Fruit fly (Drosophila melanogaster) whole organism, embryonic: Measurements from ENCODE around the gene GC2.

Source experiments
- Adf1 ChIP-seq: fragments of 200-800 bp; sonication (Bioruptor generic); IDR thresholded peaks from 2 replicates; pipeline ENCODE4 v1.3.6; 2022; ENCODE audit warnings: missing biosample characterization, missing genetic modification characterization
- CG10147 ChIP-seq: fragments of 200-800 bp; sonication (Bioruptor generic); optimal IDR thresholded peaks from 2 replicates; lab custom pipeline; 2019; ENCODE audit warnings: missing biosample characterization, mild to moderate bottlenecking, missing genetic modification characterization, moderate library complexity
- CG10209 ChIP-seq: fragments of 200-800 bp; sonication (Bioruptor generic); optimal IDR thresholded peaks from 3 replicates; lab custom pipeline; 2017; ENCODE audit warnings: missing biosample characterization, mild to moderate bottlenecking, missing genetic modification characterization, missing genetic modification reagents
- CG1024 ChIP-seq: fragments of 200-800 bp; sonication (Bioruptor generic); IDR thresholded peaks from 2 replicates; pipeline ENCODE4 v1.3.6; 2022; ENCODE audit warnings: missing biosample characterization, missing genetic modification characterization
- CG11085 ChIP-seq: fragments of 200-800 bp; sonication (Bioruptor generic); IDR thresholded peaks from 2 replicates; pipeline ENCODE4 v1.3.6; 2022; ENCODE audit warnings: missing biosample characterization, missing genetic modification characterization
- CG11093 ChIP-seq: fragments of 200-800 bp; sonication (Bioruptor generic); IDR thresholded peaks from 3 replicates; pipeline ENCODE4 v1.3.6; 2022; ENCODE audit warnings: missing biosample characterization, missing genetic modification characterization
- CG11695 ChIP-seq: fragments of 200-800 bp; sonication (Bioruptor generic); IDR thresholded peaks from 3 replicates; pipeline ENCODE4 v1.3.6; 2022; ENCODE audit warnings: missing biosample characterization, missing genetic modification characterization
- CG15514 ChIP-seq: fragments of 200-800 bp; sonication (Bioruptor generic); optimal IDR thresholded peaks from 3 replicates; lab custom pipeline; 2017; ENCODE audit warnings: missing biosample characterization, missing genetic modification characterization, mild to moderate bottlenecking, moderate library complexity, missing genetic modification reagents
- CG1602 ChIP-seq: fragments of 200-800 bp; sonication (Bioruptor generic); optimal IDR thresholded peaks from 3 replicates; lab custom pipeline; 2016; ENCODE audit warnings: missing biosample characterization, missing genetic modification characterization
- CG16813 ChIP-seq: fragments of 200-800 bp; sonication (Bioruptor generic); IDR thresholded peaks from 3 replicates; pipeline ENCODE4 v1.3.6; 2022; ENCODE audit warnings: missing biosample characterization, missing genetic modification characterization; ENCODE audit not compliant: partially characterized antibody
- CG16863 ChIP-seq: fragments of 200-800 bp; sonication (Bioruptor generic); optimal IDR thresholded peaks from 3 replicates; lab custom pipeline; 2016; ENCODE audit warnings: missing biosample characterization, missing genetic modification characterization
- CG2889 ChIP-seq: fragments of 200-800 bp; sonication (Bioruptor generic); IDR thresholded peaks from 3 replicates; pipeline ENCODE4 v1.3.6; 2022; ENCODE audit warnings: missing biosample characterization, missing genetic modification characterization
- CG3065 ChIP-seq: fragments of 200-800 bp; sonication (Bioruptor generic); optimal IDR thresholded peaks from 2 replicates; lab custom pipeline; 2016; ENCODE audit warnings: missing biosample characterization, missing genetic modification characterization
- CG34376 ChIP-seq: fragments of 200-800 bp; sonication (Bioruptor generic); optimal IDR thresholded peaks from 2 replicates; lab custom pipeline; 2018; ENCODE audit warnings: missing biosample characterization, mild to moderate bottlenecking, missing genetic modification characterization
- CG4617 ChIP-seq: fragments of 200-800 bp; sonication (Bioruptor generic); optimal IDR thresholded peaks from 3 replicates; lab custom pipeline; 2016; ENCODE audit warnings: missing biosample characterization, missing genetic modification characterization, borderline replicate concordance
- CG6689 ChIP-seq: fragments of 200-800 bp; sonication (Bioruptor generic); IDR thresholded peaks from 2 replicates; pipeline ENCODE4 v1.3.6; 2022; ENCODE audit warnings: missing biosample characterization, missing genetic modification characterization
- CG6765 ChIP-seq: fragments of 200-800 bp; sonication (Bioruptor generic); optimal IDR thresholded peaks from 3 replicates; lab custom pipeline; 2017; ENCODE audit warnings: missing biosample characterization, mild to moderate bottlenecking, missing genetic modification characterization
- CG7357 ChIP-seq: fragments of 200-800 bp; sonication (Bioruptor generic); IDR thresholded peaks from 3 replicates; pipeline ENCODE4 v1.3.6; 2022; ENCODE audit warnings: missing biosample characterization, missing genetic modification characterization
- CG7372 ChIP-seq: fragments of 200-800 bp; sonication (Bioruptor generic); IDR thresholded peaks from 2 replicates; pipeline ENCODE4 v1.3.6; 2022; ENCODE audit warnings: missing biosample characterization, missing genetic modification characterization
- CG7928 ChIP-seq: fragments of 200-800 bp; sonication (Bioruptor generic); optimal IDR thresholded peaks from 2 replicates; lab custom pipeline; 2017; ENCODE audit warnings: missing biosample characterization, mild to moderate bottlenecking, missing genetic modification characterization
- CG7963 ChIP-seq: fragments of 200-800 bp; sonication (Bioruptor generic); IDR thresholded peaks from 3 replicates; pipeline ENCODE4 v1.3.6; 2022; ENCODE audit warnings: missing biosample characterization, missing genetic modification characterization; ENCODE audit not compliant: partially characterized antibody
- CG9876 ChIP-seq: fragments of 200-800 bp; sonication (Bioruptor generic); optimal IDR thresholded peaks from 2 replicates; lab custom pipeline; 2016; ENCODE audit warnings: missing biosample characterization, missing genetic modification characterization
- CrebB ChIP-seq: fragments of 200-800 bp; sonication (Bioruptor generic); optimal IDR thresholded peaks from 3 replicates; lab custom pipeline; 2018; ENCODE audit warnings: missing biosample characterization, mild to moderate bottlenecking, missing genetic modification characterization
- D19B ChIP-seq: fragments of 200-800 bp; sonication (Bioruptor generic); optimal IDR thresholded peaks from 2 replicates; lab custom pipeline; 2017; ENCODE audit warnings: missing biosample characterization, mild to moderate bottlenecking, missing genetic modification characterization
- Hand ChIP-seq: fragments of 200-800 bp; sonication (Bioruptor generic); optimal IDR thresholded peaks from 2 replicates; lab custom pipeline; 2017; ENCODE audit warnings: mild to moderate bottlenecking, missing biosample characterization, missing genetic modification reagents, missing genetic modification characterization
- Hmx ChIP-seq: fragments of 200-800 bp; sonication (Bioruptor generic); optimal IDR thresholded peaks from 2 replicates; lab custom pipeline; 2016; ENCODE audit warnings: missing biosample characterization, missing genetic modification characterization
- MTF-1 ChIP-seq: fragments of 200-800 bp; sonication (Bioruptor generic); optimal IDR thresholded peaks from 2 replicates; lab custom pipeline; 2018; ENCODE audit warnings: missing biosample characterization, mild to moderate bottlenecking, missing genetic modification characterization, borderline replicate concordance
- Nf-YA ChIP-seq: fragments of 200-800 bp; sonication (Bioruptor generic); IDR thresholded peaks from 2 replicates; pipeline ENCODE4 v1.3.6; 2022; ENCODE audit warnings: missing biosample characterization, missing genetic modification characterization
- Oaz ChIP-seq: fragments of 200-800 bp; sonication (Bioruptor generic); IDR thresholded peaks from 2 replicates; pipeline ENCODE4 v1.3.6; 2022; ENCODE audit warnings: missing biosample characterization, missing genetic modification characterization
- Six4 ChIP-seq: fragments of 200-800 bp; sonication (Bioruptor generic); optimal IDR thresholded peaks from 2 replicates; lab custom pipeline; 2016; ENCODE audit warnings: missing biosample characterization, missing genetic modification characterization
- Usf ChIP-seq: fragments of 200-800 bp; sonication (Bioruptor generic); optimal IDR thresholded peaks from 2 replicates; lab custom pipeline; 2017; ENCODE audit warnings: missing genotype, missing biosample characterization, missing genetic modification characterization
- Xrp1 ChIP-seq: fragments of 200-800 bp; sonication (Bioruptor generic); IDR thresholded peaks from 2 replicates; pipeline ENCODE4 v1.3.6; 2022; ENCODE audit warnings: missing biosample characterization, missing genetic modification characterization
- YL-1 ChIP-seq: fragments of 200-800 bp; sonication (Bioruptor generic); optimal IDR thresholded peaks from 3 replicates; lab custom pipeline; 2017; ENCODE audit warnings: missing biosample characterization, mild to moderate bottlenecking, missing genetic modification characterization
- bcd ChIP-seq: fragments of 200-800 bp; sonication (Bioruptor generic); optimal IDR thresholded peaks from 2 replicates; lab custom pipeline; 2017; ENCODE audit warnings: missing biosample characterization, mild to moderate bottlenecking, missing genetic modification characterization
- chm ChIP-seq: fragments of 200-800 bp; sonication (Bioruptor generic); IDR thresholded peaks from 2 replicates; pipeline ENCODE4 v1.3.6; 2022; ENCODE audit warnings: missing biosample characterization, missing genetic modification characterization
- esg ChIP-seq: fragments of 200-800 bp; sonication (Bioruptor generic); conservative IDR thresholded peaks from 2 replicates; pipeline ENCODE4 v1.3.6; 2022; ENCODE audit warnings: missing biosample characterization, missing genetic modification characterization
- gfzf ChIP-seq: fragments of 200-800 bp; sonication (Bioruptor generic); optimal IDR thresholded peaks from 2 replicates; lab custom pipeline; 2016; ENCODE audit warnings: missing biosample characterization, mild to moderate bottlenecking, missing genetic modification characterization, moderate library complexity
- grn ChIP-seq: fragments of 200-800 bp; sonication (Bioruptor generic); optimal IDR thresholded peaks from 3 replicates; lab custom pipeline; 2017; ENCODE audit warnings: missing biosample characterization, missing genetic modification characterization
- knrl ChIP-seq: fragments of 200-800 bp; sonication (Bioruptor generic); IDR thresholded peaks from 3 replicates; pipeline ENCODE4 v1.3.6; 2022; ENCODE audit warnings: missing biosample characterization, missing genetic modification characterization; ENCODE audit not compliant: partially characterized antibody
- mam ChIP-seq: fragments of 200-800 bp; sonication (Bioruptor generic); optimal IDR thresholded peaks from 3 replicates; lab custom pipeline; 2016; ENCODE audit warnings: missing biosample characterization, missing genetic modification characterization
- nerfin-1 ChIP-seq: fragments of 200-800 bp; sonication (Bioruptor generic); optimal IDR thresholded peaks from 3 replicates; lab custom pipeline; 2019; ENCODE audit warnings: missing biosample characterization, mild to moderate bottlenecking, missing genetic modification characterization, moderate library complexity
- nmo ChIP-seq: fragments of 200-800 bp; sonication (Bioruptor generic); optimal IDR thresholded peaks from 2 replicates; lab custom pipeline; 2018; ENCODE audit warnings: missing biosample characterization, mild to moderate bottlenecking, missing genetic modification characterization, moderate library complexity
- ro ChIP-seq: fragments of 200-800 bp; sonication (Bioruptor generic); IDR thresholded peaks from 2 replicates; pipeline ENCODE4 v1.3.6; 2022; ENCODE audit warnings: missing biosample characterization, missing genetic modification characterization
- slbo ChIP-seq: fragments of 200-800 bp; sonication (Bioruptor generic); IDR thresholded peaks from 2 replicates; pipeline ENCODE4 v1.3.6; 2022; ENCODE audit warnings: missing biosample characterization, missing genetic modification characterization
- sr ChIP-seq: fragments of 200-800 bp; sonication (Bioruptor generic); IDR thresholded peaks from 3 replicates; pipeline ENCODE4 v1.3.6; 2022; ENCODE audit warnings: missing biosample characterization, missing genetic modification characterization
- tio ChIP-seq: fragments of 200-800 bp; sonication (Bioruptor generic); optimal IDR thresholded peaks from 2 replicates; lab custom pipeline; 2017; ENCODE audit warnings: missing biosample characterization, missing genetic modification characterization, inconsistent platforms
- tna ChIP-seq: fragments of 200-800 bp; sonication (Bioruptor generic); IDR thresholded peaks from 2 replicates; pipeline ENCODE4 v1.3.6; 2022; ENCODE audit warnings: missing biosample characterization, missing genetic modification characterization; ENCODE audit not compliant: partially characterized antibody
- z ChIP-seq: fragments of 200-800 bp; sonication (Bioruptor generic); IDR thresholded peaks from 3 replicates; pipeline ENCODE4 v1.3.6; 2022; ENCODE audit warnings: missing biosample characterization, missing genetic modification characterization
- zen ChIP-seq: fragments of 200-800 bp; sonication (Bioruptor generic); optimal IDR thresholded peaks from 3 replicates; lab custom pipeline; 2018; ENCODE audit warnings: missing biosample characterization, mild to moderate bottlenecking, missing genetic modification characterization, moderate library complexity

The GC2 gene

DNA sequence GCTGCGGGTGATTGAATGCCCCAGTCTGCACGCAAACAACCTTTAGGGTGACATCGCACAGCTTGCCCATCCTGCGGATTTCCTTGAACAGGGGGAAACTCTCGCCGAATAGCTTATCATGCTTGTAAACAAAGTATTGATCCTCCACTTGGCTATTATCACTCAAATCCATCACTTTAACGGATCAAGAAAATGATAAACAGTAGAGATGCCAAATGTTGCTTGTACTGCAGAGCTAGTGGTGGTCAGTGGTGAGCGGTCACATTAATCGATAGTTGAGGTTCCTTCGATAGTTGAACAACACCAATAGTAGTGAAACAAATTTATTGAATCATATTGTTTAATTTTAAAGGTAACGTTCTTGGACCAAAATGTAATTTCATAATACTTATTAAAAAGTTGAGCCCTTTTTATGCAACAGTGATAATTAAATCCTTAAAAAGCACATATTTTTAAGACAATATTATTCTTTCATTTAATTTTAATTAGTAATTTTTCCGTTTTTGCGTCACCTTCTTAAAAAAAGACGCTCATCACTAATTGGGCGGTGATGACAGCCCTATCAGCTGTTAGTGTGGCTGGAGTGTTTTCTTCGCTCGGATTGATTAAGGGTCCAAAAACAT, 38.8 kb downstream of the GC2 start, which contains the start of the genes KLHL18 and GCC185 (continued):
- no peak; the same call in 1 of the 2 replicates for TF ChIP-seq tna (GFP tag; lab: Robert Waterston, UW)
- peak; percentile 63 for TF ChIP-seq nerfin-1 (tag; lab: Kevin White, UChicago)
- peak; percentile 80 for TF ChIP-seq CG15514 (GFP tag; lab: Kevin White, UChicago)
- TF ChIP-seq MTF-1 (GFP tag; lab: Kevin White, UChicago), result no peak
- TF ChIP-seq D19B (GFP tag; lab: Kevin White, UChicago), result peak; percentile 45
- TF ChIP-seq CG2889 (GFP tag; lab: Robert Waterston, UW), result peak; percentile 59; the same call in 1 of the 3 replicates
- no peak for TF ChIP-seq tio (GFP tag; lab: Kevin White, UChicago)
- peak; percentile 83 for TF ChIP-seq bcd (GFP tag; lab: Kevin White, UChicago)
- TF ChIP-seq nmo (GFP tag; lab: Kevin White, UChicago), result peak; percentile 91
- peak; percentile 93 for TF ChIP-seq knrl (GFP tag; lab: Robert Waterston, UW)
- TF ChIP-seq Oaz (GFP tag; lab: Robert Waterston, UW), result peak; percentile 38; the same call in 1 of the 2 replicates
- peak; percentile 31 for TF ChIP-seq gfzf (GFP tag; lab: Kevin White, UChicago)
- no peak for TF ChIP-seq CG7963 (GFP tag; lab: Robert Waterston, UW)
- TF ChIP-seq Usf (GFP tag; lab: Kevin White, UChicago), result peak; percentile 59
- peak; percentile 32 for TF ChIP-seq grn (GFP tag; lab: Kevin White, UChicago)
- TF ChIP-seq slbo (GFP tag; lab: Robert Waterston, UW), result peak; percentile 89
- TF ChIP-seq CG7928, result peak; percentile 22
- TF ChIP-seq CG11085 (GFP tag; lab: Robert Waterston, UW), result peak; percentile 68
- TF ChIP-seq CG7357, result 0 out of 3 replicates have a peak, but pooled peaks have one; percentile 17
- peak; percentile 66; the same call in 2 of the 3 replicates for TF ChIP-seq CG11093 (GFP tag; lab: Robert Waterston, UW)
- TF ChIP-seq CG6765 (GFP tag; lab: Kevin White, UChicago), result no peak
- TF ChIP-seq YL-1, result peak; percentile 62
- peak; percentile 80 for TF ChIP-seq CG4617
- peak; percentile 69 for TF ChIP-seq CG3065 (GFP tag; lab: Kevin White, UChicago)
- no peak for TF ChIP-seq chm (GFP tag; lab: Robert Waterston, UW)
- peak; percentile 70 for TF ChIP-seq esg
- TF ChIP-seq CrebB, result no peak
- peak; percentile 35; the same call in 1 of the 2 replicates for TF ChIP-seq Adf1
- no peak for TF ChIP-seq CG34376 (GFP tag; lab: Kevin White, UChicago)
- TF ChIP-seq CG9876 (GFP tag; lab: Kevin White, UChicago), result peak; percentile 42
- TF ChIP-seq Hand (GFP tag; lab: Kevin White, UChicago), result no peak
- peak; percentile 56 for TF ChIP-seq ro (GFP tag; lab: Robert Waterston, UW)
- peak; percentile 77 for TF ChIP-seq CG10147 (GFP tag; lab: Kevin White, UChicago)
- TF ChIP-seq CG11695, result 0 out of 3 replicates have a peak, but pooled peaks have one; percentile 43
- peak; percentile 74 for TF ChIP-seq Xrp1 (GFP tag; lab: Robert Waterston, UW)
- no peak for TF ChIP-seq z
- no peak for TF ChIP-seq Nf-YA (GFP tag; lab: Robert Waterston, UW)
- TF ChIP-seq Hmx (GFP tag; lab: Kevin White, UChicago), result peak; percentile 75
- TF ChIP-seq CG16813 (GFP tag; lab: Robert Waterston, UW), result peak; percentile 89
- peak; percentile 80 for TF ChIP-seq CG1602 (GFP tag; lab: Kevin White, UChicago)
- peak; percentile 78 for TF ChIP-seq zen (tag; lab: Kevin White, UChicago)
- TF ChIP-seq Six4, result peak; percentile 64
- peak; percentile 85 for TF ChIP-seq mam (GFP tag; lab: Kevin White, UChicago)
- TF ChIP-seq sr (GFP tag; lab: Robert Waterston, UW), result no peak
- TF ChIP-seq CG7372, result peak; percentile 64
- no peak for TF ChIP-seq CG10209 (GFP tag; lab: Kevin White, UChicago)
- peak; percentile 100 for TF ChIP-seq CG6689 (GFP tag; lab: Robert Waterston, UW)
- no peak; the same call in 1 of the 2 replicates for TF ChIP-seq CG1024 (GFP tag; lab: Robert Waterston, UW)
- TF ChIP-seq CG16863 (GFP tag; lab: Kevin White, UChicago), result peak; percentile 49
